Worm (Caenorhabditis elegans): ENCODE results near the gene twk-42.

- TF ChIP-seq spr-3 (GFP tag; optimal IDR thresholded peaks at IDR 0.05) (no peak), aly-2 (tag; optimal IDR thresholded peaks at IDR 0.05) (no peak), ceh-62 (tag; optimal IDR thresholded peaks at IDR 0.05) (no peak), unc-62 (GFP tag; optimal IDR thresholded peaks at IDR 0.05 in 1 of 2) (no peak), unc-62 (tag; optimal IDR thresholded peaks at IDR 0.05) (no peak), lin-1 (GFP tag; IDR thresholded peaks at IDR 0.05) (no peak), mep-1 (tag; optimal IDR thresholded peaks at IDR 0.05) (no peak), zag-1 (tag; optimal IDR thresholded peaks at IDR 0.05) (no peak), saeg-2 (GFP tag; IDR thresholded peaks at IDR 0.05) (no peak), ztf-11 (tag; optimal IDR thresholded peaks at IDR 0.05) (no peak), tra-1 (GFP tag; IDR thresholded peaks at IDR 0.05) (no peak), zfp-3 (GFP tag; conservative IDR thresholded peaks at IDR 0.05) (no peak)
Measured at ce11 chrV:17699097-17699496, 33.3 kb downstream of the twk-42 start, which contains the start of gene Y26G10.4.

Data from whole organism, L4 larva.